Worm (Caenorhabditis elegans) whole organism, L2 larva: ENCODE data around the gene ist-1.

Experiments
- C34F6.9 ChIP-seq: fragments of 150-350 bp; optimal IDR thresholded peaks from 2 replicates; lab custom pipeline; 2014; ENCODE audit warnings: missing biosample characterization, missing genetic modification characterization
- F13H6.1 ChIP-seq: sonication (generic microtip); optimal IDR thresholded peaks from 2 replicates; lab custom pipeline; 2016; ENCODE audit warnings: missing genetic modification characterization, missing compliant biosample characterization
- R02D3.7 ChIP-seq: fragments of 150-350 bp; optimal IDR thresholded peaks from 2 replicates; lab custom pipeline; 2014; ENCODE audit warnings: missing biosample characterization, missing genetic modification characterization
- Y55F3AM.14 ChIP-seq: fragments of 200-800 bp; sonication (Bioruptor generic); optimal IDR thresholded peaks from 2 replicates; lab custom pipeline; 2018; ENCODE audit warnings: mild to moderate bottlenecking, missing genetic modification characterization, missing compliant biosample characterization
- alr-1 ChIP-seq: fragments of 150-350 bp; optimal IDR thresholded peaks from 2 replicates; lab custom pipeline; 2014; ENCODE audit warnings: missing biosample characterization, missing genetic modification characterization
- blmp-1 ChIP-seq: sonication (generic microtip); optimal IDR thresholded peaks from 2 replicates; lab custom pipeline; 2017; ENCODE audit warnings: missing genetic modification characterization, mild to moderate bottlenecking, missing compliant biosample characterization, antibody characterized with exemption, moderate library complexity; ENCODE audit not compliant: insufficient read depth
- ceh-16 ChIP-seq: fragments of 150-350 bp; optimal IDR thresholded peaks from 2 replicates; lab custom pipeline; 2014; ENCODE audit warnings: missing biosample characterization, missing genetic modification characterization
- ceh-82 ChIP-seq: fragments of 150-350 bp; optimal IDR thresholded peaks from 2 replicates; lab custom pipeline; 2014; ENCODE audit warnings: missing biosample characterization, missing genetic modification characterization
- crh-2 ChIP-seq: sonication (generic microtip); optimal IDR thresholded peaks from 2 replicates; lab custom pipeline; 2017; ENCODE audit warnings: missing biosample characterization, missing genetic modification characterization
- dmd-4 ChIP-seq: sonication (generic microtip); optimal IDR thresholded peaks from 2 replicates; lab custom pipeline; 2017; ENCODE audit warnings: missing biosample characterization, missing genetic modification characterization
- egl-27 ChIP-seq: sonication (generic microtip); optimal IDR thresholded peaks from 3 replicates; lab custom pipeline; 2017; ENCODE audit warnings: missing biosample characterization, missing genetic modification reagents, missing genetic modification characterization
- elt-1 ChIP-seq: fragments of 150-350 bp; optimal IDR thresholded peaks from 2 replicates; lab custom pipeline; 2014; ENCODE audit warnings: missing biosample characterization, missing genetic modification characterization
- elt-3 ChIP-seq: sonication (generic microtip); optimal IDR thresholded peaks from 2 replicates; lab custom pipeline; 2017; ENCODE audit warnings: missing biosample characterization, missing genetic modification characterization
- fos-1 ChIP-seq: fragments of 150-350 bp; optimal IDR thresholded peaks from 2 replicates; lab custom pipeline; 2014; ENCODE audit warnings: missing biosample characterization, missing genetic modification characterization
- gmeb-1 ChIP-seq: fragments of 150-350 bp; optimal IDR thresholded peaks from 2 replicates; lab custom pipeline; 2014; ENCODE audit warnings: missing biosample characterization, missing genetic modification characterization
- lin-11 ChIP-seq: fragments of 150-350 bp; sonication (generic microtip); optimal IDR thresholded peaks from 2 replicates; lab custom pipeline; 2014; ENCODE audit warnings: missing biosample characterization, missing genetic modification characterization, inconsistent platforms, mixed read lengths
- lin-13 ChIP-seq: fragments of 150-350 bp; optimal IDR thresholded peaks from 2 replicates; lab custom pipeline; 2014; ENCODE audit warnings: missing biosample characterization, missing genetic modification reagents, missing genetic modification characterization
- lin-39 ChIP-seq: fragments of 150-350 bp; optimal IDR thresholded peaks from 2 replicates; lab custom pipeline; 2014; ENCODE audit warnings: missing biosample characterization, missing genetic modification reagents, missing genetic modification characterization
- lsy-2 ChIP-seq, 2 experiments: fragments of 150-350 bp in 1 of 2; sonication (generic microtip) in 1 of 2; optimal IDR thresholded peaks; 2 replicates each; lab custom pipeline; 2014 to 2017; ENCODE audit warnings: missing biosample characterization in 2 of 2, missing genetic modification characterization in 2 of 2
- mab-5 ChIP-seq: fragments of 150-350 bp; optimal IDR thresholded peaks from 2 replicates; lab custom pipeline; 2014; ENCODE audit warnings: missing biosample characterization, missing genetic modification characterization
- mbf-1 ChIP-seq: sonication (generic microtip); optimal IDR thresholded peaks from 2 replicates; lab custom pipeline; 2017; ENCODE audit warnings: missing biosample characterization, missing genetic modification characterization
- mdl-1 ChIP-seq, 2 experiments: fragments of 150-350 bp in 1 of 2; sonication (generic microtip) in 1 of 2; optimal IDR thresholded peaks; 2 replicates each; lab custom pipeline; 2017; ENCODE audit warnings: missing biosample characterization in 2 of 2, missing genetic modification characterization in 2 of 2
- nhr-10 ChIP-seq: sonication (generic microtip); optimal IDR thresholded peaks from 2 replicates; lab custom pipeline; 2017; ENCODE audit warnings: missing biosample characterization, missing genetic modification characterization
- nhr-11 ChIP-seq: fragments of 150-350 bp; optimal IDR thresholded peaks from 2 replicates; lab custom pipeline; 2014; ENCODE audit warnings: missing biosample characterization, missing genetic modification characterization
- nhr-12 ChIP-seq: fragments of 150-350 bp; optimal IDR thresholded peaks from 2 replicates; lab custom pipeline; 2014; ENCODE audit warnings: missing biosample characterization, missing genetic modification characterization
- nhr-129 ChIP-seq: fragments of 150-350 bp; optimal IDR thresholded peaks from 2 replicates; lab custom pipeline; 2014; ENCODE audit warnings: missing biosample characterization, missing genetic modification characterization
- nhr-23 ChIP-seq: fragments of 150-350 bp; optimal IDR thresholded peaks from 2 replicates; lab custom pipeline; 2014; ENCODE audit warnings: missing biosample characterization, missing genetic modification reagents, missing genetic modification characterization
- nhr-237 ChIP-seq: fragments of 150-350 bp; optimal IDR thresholded peaks from 2 replicates; lab custom pipeline; 2014; ENCODE audit warnings: missing biosample characterization, missing genetic modification characterization
- nhr-25 ChIP-seq: fragments of 150-350 bp; sonication (generic microtip); optimal IDR thresholded peaks from 3 replicates; lab custom pipeline; 2014; ENCODE audit warnings: missing biosample characterization, missing genetic modification characterization
- nhr-77 ChIP-seq: fragments of 150-350 bp; optimal IDR thresholded peaks from 2 replicates; lab custom pipeline; 2014; ENCODE audit warnings: missing biosample characterization, missing genetic modification characterization
- peb-1 ChIP-seq: fragments of 150-350 bp; optimal IDR thresholded peaks from 2 replicates; lab custom pipeline; 2014; ENCODE audit warnings: missing biosample characterization, missing genetic modification characterization
- sem-4 ChIP-seq: fragments of 150-350 bp; optimal IDR thresholded peaks from 2 replicates; lab custom pipeline; 2014; ENCODE audit warnings: missing biosample characterization, missing genetic modification reagents, missing genetic modification characterization
- skn-1 ChIP-seq: sonication (generic microtip); optimal IDR thresholded peaks from 2 replicates; lab custom pipeline; 2017; ENCODE audit warnings: missing biosample characterization, missing genetic modification characterization
- sma-3 ChIP-seq: sonication (generic microtip); optimal IDR thresholded peaks from 2 replicates; lab custom pipeline; 2016; ENCODE audit warnings: missing genetic modification reagents, missing genetic modification characterization, missing compliant biosample characterization
- sma-9 ChIP-seq, 2 experiments: fragments of 150-350 bp in 1 of 2; sonication (generic microtip) in 1 of 2; optimal IDR thresholded peaks; 2 replicates each; lab custom pipeline; 2014 to 2016; ENCODE audit warnings: missing genetic modification characterization in 2 of 2, mild to moderate bottlenecking in 1 of 2, missing biosample characterization in 1 of 2, missing compliant biosample characterization in 1 of 2, missing genetic modification reagents in 1 of 2, moderate library complexity in 1 of 2
- unc-39 ChIP-seq: fragments of 150-350 bp; optimal IDR thresholded peaks from 2 replicates; lab custom pipeline; 2014; ENCODE audit warnings: missing biosample characterization, missing genetic modification characterization
- unc-55 ChIP-seq: fragments of 150-350 bp; sonication (generic microtip); optimal IDR thresholded peaks from 3 replicates; lab custom pipeline; 2014; ENCODE audit warnings: missing biosample characterization, missing genetic modification reagents, missing genetic modification characterization
- unc-62 ChIP-seq: fragments of 150-350 bp; optimal IDR thresholded peaks from 2 replicates; lab custom pipeline; 2014; ENCODE audit warnings: missing biosample characterization, missing genetic modification reagents, missing genetic modification characterization
- zag-1 ChIP-seq: fragments of 150-350 bp; optimal IDR thresholded peaks from 2 replicates; lab custom pipeline; 2014; ENCODE audit warnings: missing biosample characterization, missing genetic modification characterization
- ztf-1 ChIP-seq: fragments of 200-800 bp; sonication (Bioruptor generic); conservative IDR thresholded peaks from 2 replicates; pipeline ENCODE4 v1.3.6; 2022; ENCODE audit warnings: missing genetic modification characterization, missing compliant biosample characterization
- ztf-4 ChIP-seq: fragments of 150-350 bp; optimal IDR thresholded peaks from 2 replicates; lab custom pipeline; 2014; ENCODE audit warnings: missing biosample characterization, missing genetic modification characterization

The ist-1 gene

DNA sequence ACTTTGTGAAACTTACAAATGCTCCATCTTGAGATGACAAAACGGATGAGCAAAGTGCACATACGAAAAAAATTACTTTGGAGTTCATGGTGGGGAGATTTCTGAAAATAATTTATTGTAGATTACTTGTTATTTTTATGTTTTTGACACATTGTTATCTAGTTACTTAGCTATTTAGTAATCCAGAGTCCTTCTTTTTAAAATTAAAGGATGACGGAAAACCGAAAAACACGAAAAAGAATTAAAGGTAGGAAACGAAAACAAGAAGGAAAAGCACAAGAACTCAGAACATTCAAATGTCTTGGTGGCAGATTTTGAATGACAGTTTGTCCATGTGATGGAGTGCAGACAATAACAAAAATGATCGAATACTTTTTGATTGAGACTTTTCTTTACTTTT lies 9.6 kb upstream of the ist-1 start, which contains the start of gene hen-1:
TSS of gene hen-1 (minus strand) at position 101 of the 400 bp plus-strand sequence.
- TF ChIP-seq lin-11 (tag; lab: Kevin White, UChicago), result no peak
- TF ChIP-seq sem-4, result no peak
- no peak for TF ChIP-seq nhr-129 (tag; lab: Kevin White, UChicago)
- no peak for TF ChIP-seq lin-39 (tag; lab: Kevin White, UChicago)
- TF ChIP-seq sma-9 (GFP tag; optimal IDR thresholded peaks at IDR 0.05; lab: Kevin White, UChicago), result no peak
- no peak for TF ChIP-seq sma-9 (tag; optimal IDR thresholded peaks at IDR 0.05; lab: Kevin White, UChicago)
- no peak for TF ChIP-seq blmp-1 (tag; lab: Kevin White, UChicago)
- no peak for TF ChIP-seq skn-1 (tag; lab: Kevin White, UChicago)
- no peak for TF ChIP-seq nhr-77
- TF ChIP-seq Y55F3AM.14 (GFP tag; lab: Kevin White, UChicago), result no peak
- no peak for TF ChIP-seq nhr-11

DNA sequence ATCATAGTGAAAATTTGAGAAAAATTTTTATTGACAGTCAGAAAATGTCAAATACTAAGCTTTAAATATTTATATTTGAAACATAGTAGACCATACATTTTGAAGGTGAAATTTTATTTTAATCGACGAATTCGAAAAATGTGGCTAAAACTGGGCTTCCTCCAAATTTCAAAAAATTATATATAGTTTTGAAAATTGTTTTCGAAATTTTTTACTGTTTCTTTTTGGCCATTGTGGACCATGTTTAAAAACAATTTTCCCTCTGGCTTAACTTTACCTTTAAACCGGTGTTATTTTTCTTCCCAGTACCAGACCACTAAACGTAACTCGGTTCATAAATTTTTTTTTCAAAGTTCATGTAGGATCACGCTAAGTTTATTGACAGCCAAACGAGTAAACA lies 3.8 kb upstream of the ist-1 start:
- no peak for TF ChIP-seq ztf-4
- no peak for TF ChIP-seq ceh-16
- no peak for TF ChIP-seq sma-9 (GFP tag; optimal IDR thresholded peaks at IDR 0.05; lab: Kevin White, UChicago)
- TF ChIP-seq sma-9 (tag; optimal IDR thresholded peaks at IDR 0.05; lab: Kevin White, UChicago), result no peak
- no peak for TF ChIP-seq ztf-1 (GFP tag; lab: Robert Waterston, UW)
- no peak for TF ChIP-seq peb-1 (tag; lab: Kevin White, UChicago)
- no peak for TF ChIP-seq unc-62
- TF ChIP-seq mab-5, result no peak
- no peak for TF ChIP-seq sma-3 (GFP tag; lab: Kevin White, UChicago)
- TF ChIP-seq ceh-82, result no peak
- no peak for TF ChIP-seq nhr-237 (tag; lab: Kevin White, UChicago)
- no peak for TF ChIP-seq R02D3.7 (tag; lab: Kevin White, UChicago)
- TF ChIP-seq Y55F3AM.14 (GFP tag; lab: Kevin White, UChicago), result no peak
- no peak for TF ChIP-seq nhr-23 (tag; lab: Kevin White, UChicago)
- no peak for TF ChIP-seq dmd-4

DNA sequence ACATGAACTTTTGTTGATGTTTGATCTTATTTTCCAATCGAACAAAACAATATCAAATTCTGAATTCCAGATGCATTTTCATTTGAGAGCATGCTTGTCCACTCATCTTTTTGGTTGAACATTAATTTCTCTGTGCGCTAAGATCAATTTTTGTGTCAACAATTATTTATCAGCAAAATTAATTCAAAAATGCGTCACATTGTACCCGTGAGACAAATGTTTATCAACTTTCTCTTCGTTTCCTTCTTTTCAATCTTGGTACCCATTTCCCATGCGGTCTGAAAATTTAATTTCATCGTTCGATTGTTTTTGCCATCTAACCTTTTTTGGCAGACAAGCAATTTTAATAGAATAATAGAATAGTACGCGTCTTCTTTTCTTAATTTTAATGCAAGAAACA lies 2.4 kb upstream of the ist-1 start:
- TF ChIP-seq mbf-1 (tag; lab: Kevin White, UChicago) (no peak), fos-1 (peak; percentile 67), skn-1 (tag; lab: Kevin White, UChicago) (peak; percentile 3), crh-2 (peak; percentile 9), lin-11 (tag; lab: Kevin White, UChicago) (no peak)

DNA sequence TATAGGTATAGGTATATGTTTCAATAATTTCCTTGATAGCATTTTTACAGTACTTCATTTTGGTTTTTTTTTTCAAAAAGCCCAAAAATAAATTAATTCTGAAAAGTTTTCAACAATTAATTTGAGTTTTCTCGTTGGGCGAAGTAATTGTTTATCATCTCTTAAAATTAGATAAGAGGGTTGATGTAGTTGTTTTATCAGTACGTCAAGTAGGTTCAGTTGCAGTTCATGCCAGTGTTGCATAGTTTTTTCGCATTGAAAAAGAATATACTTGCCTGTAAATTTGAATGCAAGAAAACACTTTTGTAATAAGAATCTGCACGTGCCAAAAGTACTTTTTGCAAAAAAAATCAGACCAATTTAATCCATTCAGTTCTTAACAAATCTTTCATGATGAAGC lies 1.3 kb upstream of the ist-1 start:
- TF ChIP-seq nhr-12 (no peak), fos-1 (peak; percentile 62), nhr-11 (no peak)

DNA sequence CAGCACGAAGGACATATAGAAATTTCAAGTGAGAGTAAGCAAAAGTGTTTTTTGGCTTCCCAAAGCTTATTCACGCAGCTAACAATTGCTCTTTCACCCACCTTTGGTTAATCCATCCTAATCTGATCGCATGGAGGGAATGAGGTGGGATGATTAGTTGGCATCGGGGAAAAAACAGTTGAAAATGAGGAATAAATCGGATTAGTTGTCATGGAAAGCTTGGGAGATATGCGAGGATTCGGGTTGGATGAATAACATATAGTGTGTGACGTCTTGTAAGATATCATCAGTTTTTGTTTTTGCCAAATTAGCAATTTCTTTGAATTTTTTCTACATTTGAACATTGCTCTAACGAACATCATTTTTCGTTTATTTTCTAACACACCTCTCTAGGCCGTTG lies 2.2 kb downstream of the ist-1 start:
- no peak for TF ChIP-seq egl-27 (tag; lab: Kevin White, UChicago)
- no peak for TF ChIP-seq ztf-1 (GFP tag; lab: Robert Waterston, UW)
- TF ChIP-seq nhr-129 (tag; lab: Kevin White, UChicago), result no peak
- TF ChIP-seq ztf-4, result no peak
- no peak for TF ChIP-seq fos-1
- TF ChIP-seq sma-3 (GFP tag; lab: Kevin White, UChicago), result no peak
- TF ChIP-seq Y55F3AM.14 (GFP tag; lab: Kevin White, UChicago), result no peak
- TF ChIP-seq crh-2, result no peak
- no peak for TF ChIP-seq nhr-10 (tag; lab: Kevin White, UChicago)
- TF ChIP-seq blmp-1 (tag; lab: Kevin White, UChicago), result no peak
- no peak for TF ChIP-seq ceh-16
- no peak for TF ChIP-seq unc-39
- TF ChIP-seq lin-39 (tag; lab: Kevin White, UChicago), result no peak
- no peak for TF ChIP-seq unc-62
- no peak for TF ChIP-seq F13H6.1
- TF ChIP-seq nhr-12, result no peak
- no peak for TF ChIP-seq gmeb-1 (tag; lab: Kevin White, UChicago)
- no peak for TF ChIP-seq nhr-77
- TF ChIP-seq, all 48 proteins: peak for 0

DNA sequence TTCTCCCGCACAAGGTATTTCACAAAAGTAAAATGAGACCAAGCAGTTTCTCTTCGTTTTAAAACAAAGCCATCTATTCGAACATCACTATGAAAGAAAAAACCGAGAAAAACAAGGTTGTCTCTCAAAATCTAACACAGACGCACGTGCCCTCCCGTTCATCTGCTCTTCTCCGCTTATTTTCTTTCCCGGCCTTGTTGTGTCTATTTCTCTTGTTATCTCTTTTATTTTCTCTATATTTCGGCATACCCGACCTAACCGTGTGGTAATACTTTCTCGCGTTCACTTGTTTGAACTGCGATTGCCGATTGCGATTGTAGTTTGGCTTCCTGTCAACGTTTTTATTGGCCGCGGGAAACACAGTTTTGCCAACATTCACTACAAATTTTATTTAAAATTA lies 3.0 kb downstream of the ist-1 start:
- no peak for TF ChIP-seq gmeb-1 (tag; lab: Kevin White, UChicago)
- TF ChIP-seq nhr-12, result no peak
- TF ChIP-seq nhr-10 (tag; lab: Kevin White, UChicago), result no peak
- no peak for TF ChIP-seq lin-13
- peak; percentile 51 for TF ChIP-seq nhr-25 (tag; lab: Kevin White, UChicago)
- TF ChIP-seq C34F6.9 (tag; lab: Kevin White, UChicago), result peak; percentile 1
- TF ChIP-seq fos-1, result peak; percentile 28
- no peak for TF ChIP-seq nhr-11
- TF ChIP-seq unc-55 (GFP tag; lab: Kevin White, UChicago), result no peak
- TF ChIP-seq lsy-2 (tag; optimal IDR thresholded peaks at IDR 0.05; lab: Kevin White, UChicago), result peak in 1 of 2 experiments; percentile 14
- peak; percentile 32 for TF ChIP-seq nhr-129 (tag; lab: Kevin White, UChicago)
- no peak for TF ChIP-seq zag-1 (tag; lab: Kevin White, UChicago)
- peak; percentile 64 to 77 for TF ChIP-seq mdl-1 (tag; optimal IDR thresholded peaks at IDR 0.05; lab: Kevin White, UChicago)
- no peak for TF ChIP-seq unc-39
- peak; percentile 12 for TF ChIP-seq sem-4
- TF ChIP-seq sma-9 (GFP tag; optimal IDR thresholded peaks at IDR 0.05; lab: Kevin White, UChicago), result peak; percentile 30
- no peak for TF ChIP-seq sma-9 (tag; optimal IDR thresholded peaks at IDR 0.05; lab: Kevin White, UChicago)
- no peak for TF ChIP-seq elt-3
- no peak for TF ChIP-seq ceh-16
- no peak for TF ChIP-seq egl-27 (tag; lab: Kevin White, UChicago)
- no peak for TF ChIP-seq nhr-237 (tag; lab: Kevin White, UChicago)
- TF ChIP-seq alr-1 (tag; lab: Kevin White, UChicago), result no peak
- TF ChIP-seq elt-1, result no peak
- TF ChIP-seq F13H6.1, result no peak
- TF ChIP-seq skn-1 (tag; lab: Kevin White, UChicago), result no peak
